Worm (Caenorhabditis elegans) whole organism, L4 larva: Measurements from ENCODE around the gene npr-11.
A peak's percentile ranks its signal among the peaks of the same experiment; 100 is the strongest.

ENCODE experiments used
- F26F4.8 ChIP-seq: fragments of 200-800 bp; sonication (Bioruptor generic); conservative IDR thresholded peaks from 2 replicates; pipeline ENCODE4 v1.3.6; 2022; ENCODE audit warnings: missing genetic modification characterization, missing compliant biosample characterization
- R02D3.7 ChIP-seq: fragments of 150-350 bp; sonication (generic microtip); optimal IDR thresholded peaks from 3 replicates; lab custom pipeline; 2014; ENCODE audit warnings: missing biosample characterization, missing genetic modification characterization
- Y5F2A.4 ChIP-seq: fragments of 200-800 bp; sonication (Bioruptor generic); optimal IDR thresholded peaks from 2 replicates; lab custom pipeline; 2018; ENCODE audit warnings: mild to moderate bottlenecking, missing genetic modification characterization, missing compliant biosample characterization
- ZK546.5 ChIP-seq, 2 experiments: sonication (generic microtip); optimal IDR thresholded peaks; 2 replicates each; lab custom pipeline; 2017; ENCODE audit warnings: missing biosample characterization in 2 of 2, missing genetic modification characterization in 2 of 2
- aha-1 ChIP-seq: fragments of 150-350 bp; peaks from one replicate; lab custom pipeline; 2014; ENCODE audit warnings: missing biosample characterization, missing genetic modification characterization
- attf-4 ChIP-seq: sonication (generic microtip); optimal IDR thresholded peaks from 3 replicates; lab custom pipeline; 2017; ENCODE audit warnings: missing biosample characterization, missing genetic modification characterization
- ceh-32 ChIP-seq: sonication (generic microtip); optimal IDR thresholded peaks from 2 replicates; lab custom pipeline; 2016; ENCODE audit warnings: mild to moderate bottlenecking, missing genetic modification characterization, missing compliant biosample characterization; ENCODE audit not compliant: poor library complexity
- ceh-44 ChIP-seq: fragments of 200-800 bp; sonication (Bioruptor generic); IDR thresholded peaks from 2 replicates; pipeline ENCODE4 v1.3.6; 2022; ENCODE audit warnings: missing genetic modification reagents, missing genetic modification characterization, missing compliant biosample characterization
- ces-1 ChIP-seq: fragments of 150-350 bp; sonication (generic microtip); optimal IDR thresholded peaks from 4 replicates; lab custom pipeline; 2014; ENCODE audit warnings: missing biosample characterization, missing genetic modification reagents, missing genetic modification characterization
- daf-16 ChIP-seq, 3 experiments: sonication (generic microtip); optimal IDR thresholded peaks; 2 replicates each; lab custom pipeline; 2016 to 2017; ENCODE audit warnings: missing genetic modification characterization in 3 of 3, missing genetic modification reagents in 3 of 3, mild to moderate bottlenecking in 2 of 3, missing compliant biosample characterization in 2 of 3, missing biosample characterization in 1 of 3, moderate library complexity in 1 of 3
- daf-19 ChIP-seq: fragments of 200-800 bp; sonication (Bioruptor generic); conservative IDR thresholded peaks from 2 replicates; pipeline ENCODE4 v1.3.6; 2022; ENCODE audit warnings: missing genetic modification characterization, missing compliant biosample characterization
- daf-8 ChIP-seq: fragments of 200-800 bp; sonication (Bioruptor generic); IDR thresholded peaks from 2 replicates; pipeline ENCODE4 v1.3.6; 2022; ENCODE audit warnings: missing genetic modification characterization, missing compliant biosample characterization
- dmd-6 ChIP-seq: fragments of 200-800 bp; sonication (Bioruptor generic); IDR thresholded peaks from 2 replicates; pipeline ENCODE4 v1.3.6; 2022; ENCODE audit warnings: missing genetic modification reagents, missing genetic modification characterization, missing compliant biosample characterization
- duxl-1 ChIP-seq: sonication (generic microtip); optimal IDR thresholded peaks from 2 replicates; lab custom pipeline; 2016; ENCODE audit warnings: mild to moderate bottlenecking, missing genetic modification characterization, moderate library complexity, missing compliant biosample characterization; ENCODE audit not compliant: poor library complexity
- fkh-10 ChIP-seq: fragments of 150-350 bp; optimal IDR thresholded peaks from 2 replicates; lab custom pipeline; 2014; ENCODE audit warnings: missing biosample characterization, missing genetic modification reagents, missing genetic modification characterization
- gei-8 ChIP-seq: fragments of 200-800 bp; sonication (Bioruptor generic); optimal IDR thresholded peaks from 2 replicates; lab custom pipeline; 2018; ENCODE audit warnings: mild to moderate bottlenecking, missing genetic modification characterization, missing compliant biosample characterization
- lin-1 ChIP-seq: fragments of 200-800 bp; sonication (Bioruptor generic); IDR thresholded peaks from 2 replicates; pipeline ENCODE4 v1.3.6; 2022; ENCODE audit warnings: missing genetic modification reagents, missing genetic modification characterization, missing compliant biosample characterization
- lin-38 ChIP-seq: fragments of 200-800 bp; sonication (Bioruptor generic); IDR thresholded peaks from 2 replicates; pipeline ENCODE4 v1.3.6; 2022; ENCODE audit warnings: missing genetic modification reagents, missing genetic modification characterization, missing compliant biosample characterization
- lin-39 ChIP-seq: fragments of 150-350 bp; optimal IDR thresholded peaks from 2 replicates; lab custom pipeline; 2014; ENCODE audit warnings: missing biosample characterization, missing genetic modification reagents, missing genetic modification characterization
- lsy-2 ChIP-seq, 2 experiments: fragments of 150-350 bp in 1 of 2; sonication (generic microtip) in 1 of 2; optimal IDR thresholded peaks; 2 replicates each; lab custom pipeline; 2014 to 2017; ENCODE audit warnings: missing biosample characterization in 2 of 2, missing genetic modification characterization in 2 of 2
- madf-5 ChIP-seq, 2 experiments: fragments of 200-800 bp; sonication (Bioruptor generic); IDR thresholded peaks; 2 replicates each; pipeline ENCODE4 v1.3.6; 2022; ENCODE audit warnings: missing compliant biosample characterization in 2 of 2, missing genetic modification characterization in 2 of 2
- mdl-1 ChIP-seq, 2 experiments: fragments of 150-350 bp in 1 of 2; sonication (generic microtip) in 1 of 2; optimal IDR thresholded peaks; 2 replicates each; lab custom pipeline; 2014 to 2017; ENCODE audit warnings: missing biosample characterization in 2 of 2, missing genetic modification characterization in 2 of 2
- mep-1 ChIP-seq: fragments of 150-350 bp; sonication (generic microtip); optimal IDR thresholded peaks from 3 replicates; lab custom pipeline; 2014; ENCODE audit warnings: missing biosample characterization, missing genetic modification characterization
- mxl-3 ChIP-seq: fragments of 200-800 bp; sonication (Bioruptor generic); optimal IDR thresholded peaks from 2 replicates; lab custom pipeline; 2018; ENCODE audit warnings: mild to moderate bottlenecking, missing genetic modification characterization, missing compliant biosample characterization
- nhr-10 ChIP-seq: fragments of 150-350 bp; optimal IDR thresholded peaks from 2 replicates; lab custom pipeline; 2014; ENCODE audit warnings: missing biosample characterization, missing genetic modification characterization
- nhr-102 ChIP-seq: sonication (generic microtip); optimal IDR thresholded peaks from 2 replicates; lab custom pipeline; 2016; ENCODE audit warnings: mild to moderate bottlenecking, missing genetic modification characterization, moderate library complexity, missing compliant biosample characterization
- nhr-41 ChIP-seq: fragments of 200-800 bp; sonication (Bioruptor generic); IDR thresholded peaks from 2 replicates; pipeline ENCODE4 v1.3.6; 2022; ENCODE audit warnings: missing genetic modification reagents, missing genetic modification characterization, missing compliant biosample characterization
- nhr-48 ChIP-seq: sonication (generic microtip); optimal IDR thresholded peaks from 2 replicates; lab custom pipeline; 2016; ENCODE audit warnings: mild to moderate bottlenecking, missing genetic modification characterization, missing compliant biosample characterization
- rbr-2 ChIP-seq: sonication (generic microtip); optimal IDR thresholded peaks from 2 replicates; lab custom pipeline; 2016; ENCODE audit warnings: missing genotype, missing genetic modification characterization, missing compliant biosample characterization
- saeg-2 ChIP-seq: fragments of 200-800 bp; sonication (Bioruptor generic); IDR thresholded peaks from 2 replicates; pipeline ENCODE4 v1.3.6; 2022; ENCODE audit warnings: missing genetic modification reagents, missing genetic modification characterization, missing compliant biosample characterization
- sdz-12 ChIP-seq: fragments of 200-800 bp; sonication (Bioruptor generic); optimal IDR thresholded peaks from 2 replicates; lab custom pipeline; 2018; ENCODE audit warnings: mild to moderate bottlenecking, missing genetic modification characterization, missing compliant biosample characterization
- set-16 ChIP-seq: fragments of 200-800 bp; sonication (Bioruptor generic); IDR thresholded peaks from 2 replicates; pipeline ENCODE4 v1.3.6; 2022; ENCODE audit warnings: missing genetic modification reagents, missing genetic modification characterization, missing compliant biosample characterization
- snpc-1.2 ChIP-seq: fragments of 200-800 bp; sonication (Bioruptor generic); IDR thresholded peaks from 2 replicates; pipeline ENCODE4 v1.3.6; 2022; ENCODE audit warnings: missing genetic modification reagents, missing genetic modification characterization, missing compliant biosample characterization
- spr-1 ChIP-seq: sonication (generic microtip); optimal IDR thresholded peaks from 2 replicates; lab custom pipeline; 2016; ENCODE audit warnings: mild to moderate bottlenecking, missing genetic modification characterization, missing compliant biosample characterization
- tag-97 ChIP-seq: fragments of 200-800 bp; sonication (Bioruptor generic); IDR thresholded peaks from 2 replicates; pipeline ENCODE4 v1.3.6; 2022; ENCODE audit warnings: missing genetic modification characterization, missing compliant biosample characterization
- tra-1 ChIP-seq: fragments of 200-800 bp; sonication (Bioruptor generic); IDR thresholded peaks from 2 replicates; pipeline ENCODE4 v1.3.6; 2022; ENCODE audit warnings: missing genetic modification reagents, missing genetic modification characterization, missing compliant biosample characterization
- unc-62 ChIP-seq, 3 experiments: fragments of 150-350 bp in 1 of 3; sonication (generic microtip); optimal IDR thresholded peaks in 2 of 3; peaks in 1 of 3; 1 replicate in 1 of 3; 2 replicates in 2 of 3; lab custom pipeline; 2014 to 2017; ENCODE audit warnings: missing biosample characterization in 3 of 3, missing genetic modification characterization in 3 of 3, missing genetic modification reagents in 3 of 3, missing genotype in 1 of 3
- zfp-2 ChIP-seq: sonication (generic microtip); optimal IDR thresholded peaks from 2 replicates; lab custom pipeline; 2016; ENCODE audit warnings: mild to moderate bottlenecking, missing genetic modification characterization, missing compliant biosample characterization
- ztf-7 ChIP-seq: fragments of 150-350 bp; optimal IDR thresholded peaks from 2 replicates; lab custom pipeline; 2014; ENCODE audit warnings: missing biosample characterization, missing genetic modification characterization

The npr-11 gene

ce11 chrX:1209096-1209495 is 46.4 kb downstream of the npr-11 start, which contains the start of gene C46H3.1:
Gene C46H3.1, plus strand, starts transcription at chrX:1209396.
- TF ChIP-seq nhr-102 (no peak), Y5F2A.4 (no peak), fkh-10 (GFP tag; lab: Kevin White, UChicago) (no peak), unc-62 (GFP tag; optimal IDR thresholded peaks at IDR 0.05 in 1 of 2; lab: Kevin White, UChicago) (no peak), unc-62 (tag; optimal IDR thresholded peaks at IDR 0.05; lab: Kevin White, UChicago) (no peak), ceh-44 (GFP tag; lab: Robert Waterston, UW) (no peak), zfp-2 (no peak), dmd-6 (GFP tag; lab: Robert Waterston, UW) (no peak), snpc-1.2 (GFP tag; lab: Robert Waterston, UW) (no peak), R02D3.7 (tag; lab: Kevin White, UChicago) (no peak), spr-1 (tag; lab: Kevin White, UChicago) (no peak)

ce11 chrX:1207915-1208314 is 47.5 kb downstream of the npr-11 start:
- TF ChIP-seq snpc-1.2 (GFP tag; lab: Robert Waterston, UW) (0 out of 2 replicates have a peak, but pooled peaks have one; percentile 32), aha-1 (tag; lab: Kevin White, UChicago) (peak; percentile 36), nhr-41 (0 out of 2 replicates have a peak, but pooled peaks have one; percentile 6), gei-8 (GFP tag; lab: Kevin White, UChicago) (no peak), mep-1 (no peak), lin-38 (GFP tag; lab: Robert Waterston, UW) (no peak), nhr-10 (tag; lab: Kevin White, UChicago) (no peak), daf-16 (GFP tag; optimal IDR thresholded peaks at IDR 0.05; lab: Kevin White, UChicago) (peak in 1 of 2 experiments; percentile 40), daf-16 (tag; optimal IDR thresholded peaks at IDR 0.05; lab: Kevin White, UChicago) (no peak)
- TF ChIP-seq, all 104 proteins: peak for 4

- TF ChIP-seq sdz-12 (GFP tag; lab: Kevin White, UChicago) = no peak
- no peak for TF ChIP-seq attf-4 (tag; lab: Kevin White, UChicago)
- TF ChIP-seq mdl-1 (tag; optimal IDR thresholded peaks at IDR 0.05; lab: Kevin White, UChicago) = no peak
- no peak for TF ChIP-seq lsy-2 (tag; optimal IDR thresholded peaks at IDR 0.05; lab: Kevin White, UChicago)
- no peak for TF ChIP-seq daf-8 (GFP tag; lab: Robert Waterston, UW)
- no peak for TF ChIP-seq mxl-3 (GFP tag; lab: Kevin White, UChicago)
- no peak for TF ChIP-seq F26F4.8
- no peak for TF ChIP-seq daf-19 (GFP tag; lab: Robert Waterston, UW)
- TF ChIP-seq lin-1 (GFP tag; lab: Robert Waterston, UW) = no peak
- TF ChIP-seq nhr-48 (tag; lab: Kevin White, UChicago) = no peak
- no peak for TF ChIP-seq ztf-7 (tag; lab: Kevin White, UChicago)
- no peak for TF ChIP-seq duxl-1 (tag; lab: Kevin White, UChicago)
- TF ChIP-seq ZK546.5 (tag; optimal IDR thresholded peaks at IDR 0.05; lab: Kevin White, UChicago) = no peak
- no peak for TF ChIP-seq spr-1 (tag; lab: Kevin White, UChicago)
- no peak for TF ChIP-seq tag-97 (GFP tag; lab: Robert Waterston, UW)
- TF ChIP-seq rbr-2 = no peak
- no peak for TF ChIP-seq saeg-2 (GFP tag; lab: Robert Waterston, UW)
- TF ChIP-seq, all 104 proteins: peak for 0
Measured at ce11 chrX:1206029-1206428, 49.4 kb downstream of the npr-11 start, which contains the start of gene T13G4.7. Gene T13G4.7, minus strand, starts transcription at chrX:1206129.

ce11 chrX:1202638-1203037 is 52.8 kb downstream of the npr-11 start:
- TF ChIP-seq mdl-1 (tag; optimal IDR thresholded peaks at IDR 0.05; lab: Kevin White, UChicago) (no peak), lin-39 (tag; lab: Kevin White, UChicago) (no peak), madf-5 (GFP tag; IDR thresholded peaks at IDR 0.05; lab: Robert Waterston, UW) (no peak), ceh-32 (tag; lab: Kevin White, UChicago) (no peak), set-16 (GFP tag; lab: Robert Waterston, UW) (peak; percentile 88), tra-1 (no peak), ces-1 (GFP tag; lab: Kevin White, UChicago) (no peak), aha-1 (tag; lab: Kevin White, UChicago) (peak; percentile 78), spr-1 (tag; lab: Kevin White, UChicago) (no peak), ztf-7 (tag; lab: Kevin White, UChicago) (no peak)
